Fruit fly (Drosophila melanogaster): ENCODE data around the gene CG3808.

DNA sequence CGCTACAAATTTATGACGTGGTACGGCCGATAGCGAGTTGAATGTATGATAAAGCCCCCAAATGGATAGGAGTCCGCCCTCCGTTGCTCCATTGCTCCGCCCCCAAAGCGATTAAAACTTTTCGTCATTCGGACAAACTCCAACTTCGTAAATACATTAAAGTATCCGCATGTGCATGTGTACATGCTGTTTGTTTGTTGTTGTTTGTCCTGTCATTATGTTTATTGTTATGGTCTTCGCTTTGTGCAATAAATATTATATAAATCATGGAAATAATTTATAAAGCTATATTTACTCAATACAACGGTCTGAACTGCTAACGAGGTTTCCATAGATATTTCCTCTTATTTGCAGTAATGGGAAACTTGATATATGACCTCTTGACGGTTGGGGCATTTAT lies 36.6 kb upstream of the CG3808 start:
- TF ChIP-seq psq (optimal IDR thresholded peaks at IDR 0.05) (no peak), ttk (optimal IDR thresholded peaks at IDR 0.05) (no peak), Myc (optimal IDR thresholded peaks at IDR 0.05) (no peak), h (optimal IDR thresholded peaks at IDR 0.05) (no peak), Sin3A (optimal IDR thresholded peaks at IDR 0.05) (no peak)

All from Kc167 (cell line).